Worm (Caenorhabditis elegans) whole organism, L4/young adult: ENCODE data around the gene T26C5.2.

ENCODE experiments used
- W03F9.2 ChIP-seq: fragments of 150-350 bp; optimal IDR thresholded peaks from 2 replicates; lab custom pipeline; 2014; ENCODE audit warnings: missing biosample characterization, missing genetic modification characterization
- dao-5 ChIP-seq: sonication (generic microtip); optimal IDR thresholded peaks from 2 replicates; lab custom pipeline; 2016; ENCODE audit warnings: missing genotype, missing genetic modification characterization, moderate library complexity, missing compliant biosample characterization
- him-1 ChIP-seq: sonication (generic microtip); optimal IDR thresholded peaks from 2 replicates; lab custom pipeline; 2016; ENCODE audit warnings: missing genotype, missing genetic modification reagents, missing genetic modification characterization, missing compliant biosample characterization

Gene T26C5.2

DNA sequence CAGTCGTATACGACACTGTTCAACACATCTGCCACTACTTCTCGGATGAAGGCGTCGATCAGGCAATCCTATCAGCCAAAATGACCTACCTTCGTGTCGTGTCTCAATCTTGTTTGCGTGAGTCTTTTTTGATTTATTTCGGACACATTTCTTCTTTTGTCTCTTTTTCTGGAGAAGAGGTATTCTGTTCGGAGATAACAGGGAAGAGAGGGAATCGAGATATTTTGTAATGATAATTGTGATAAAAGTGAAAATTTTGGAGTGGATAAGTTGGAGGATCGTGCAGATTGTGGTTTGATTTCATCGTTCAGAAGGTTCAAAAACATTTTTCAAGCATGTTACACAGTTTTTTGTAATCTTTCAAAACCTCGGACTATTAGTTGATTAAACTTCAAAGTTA is 790 bp downstream of the T26C5.2 start:
- TF ChIP-seq W03F9.2 (tag; lab: Kevin White, UChicago): no peak
- no peak for TF ChIP-seq dao-5 (tag; lab: Kevin White, UChicago)

DNA sequence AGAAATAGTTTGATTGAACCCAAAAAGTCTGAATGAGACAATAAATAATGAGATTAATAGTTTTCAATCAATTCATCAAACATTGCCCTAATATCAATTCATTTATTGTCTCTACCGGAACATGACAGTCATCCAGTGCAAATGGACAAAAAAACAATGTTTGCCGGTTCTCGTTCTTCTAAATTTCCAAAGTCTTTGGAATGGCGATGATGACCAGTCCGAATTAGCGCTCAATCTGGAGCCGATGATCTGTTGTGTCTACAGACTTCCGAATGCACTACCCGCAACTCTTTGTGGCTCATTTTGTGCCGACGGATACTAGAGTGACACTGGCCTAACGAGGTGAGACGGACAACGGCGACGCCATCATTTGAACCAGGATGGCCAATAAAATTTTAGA is 3.3 kb downstream of the T26C5.2 start, which contains the start of gene T26C5.3:
Gene T26C5.3 (plus strand): TSS at position 301 of the 400 bp plus-strand sequence.
- no peak for TF ChIP-seq him-1
- TF ChIP-seq W03F9.2 (tag; lab: Kevin White, UChicago): no peak
- no peak for TF ChIP-seq dao-5 (tag; lab: Kevin White, UChicago)

DNA sequence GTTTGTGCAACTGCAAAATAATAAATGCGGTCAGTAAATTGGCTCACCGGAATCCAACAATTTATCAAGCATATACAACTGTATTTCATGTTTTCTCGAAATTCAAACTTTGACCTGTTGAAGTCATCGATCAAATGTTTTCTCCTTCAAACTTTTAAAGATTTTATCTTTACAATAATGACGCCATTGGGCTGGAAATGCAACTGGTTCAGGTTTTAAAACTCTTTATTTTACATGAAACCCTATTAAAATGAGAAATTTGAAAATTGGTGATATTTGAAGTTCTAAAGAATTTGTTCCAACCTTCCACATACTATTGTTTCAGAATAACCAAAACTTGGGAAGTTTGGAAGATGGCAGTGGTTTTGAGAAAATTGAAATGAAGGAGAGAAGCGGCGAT is 3.9 kb downstream of the T26C5.2 start:
- no peak for TF ChIP-seq him-1
- TF ChIP-seq W03F9.2 (tag; lab: Kevin White, UChicago): no peak
- TF ChIP-seq dao-5 (tag; lab: Kevin White, UChicago): no peak

DNA sequence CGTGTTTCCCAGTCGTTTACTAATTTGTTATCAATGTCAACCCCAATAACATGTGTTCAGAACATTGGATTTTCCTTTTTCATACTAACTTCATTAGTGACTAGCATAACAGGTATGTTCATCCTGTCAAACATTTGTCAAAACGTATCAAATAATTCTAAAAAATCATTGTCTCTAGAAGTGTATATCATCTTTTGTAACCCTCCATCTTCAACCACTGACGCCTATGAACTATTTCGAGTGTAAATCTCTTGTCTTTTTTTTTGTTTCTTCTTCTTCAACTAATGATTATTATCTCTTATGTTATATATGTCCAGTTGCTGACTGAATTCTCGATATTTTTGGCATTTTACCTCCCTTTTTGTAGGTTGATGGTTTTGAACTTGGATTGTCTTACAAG is 4.7 kb downstream of the T26C5.2 start:
- TF ChIP-seq dao-5 (tag; lab: Kevin White, UChicago) (no peak), him-1 (no peak), W03F9.2 (tag; lab: Kevin White, UChicago) (no peak)

DNA sequence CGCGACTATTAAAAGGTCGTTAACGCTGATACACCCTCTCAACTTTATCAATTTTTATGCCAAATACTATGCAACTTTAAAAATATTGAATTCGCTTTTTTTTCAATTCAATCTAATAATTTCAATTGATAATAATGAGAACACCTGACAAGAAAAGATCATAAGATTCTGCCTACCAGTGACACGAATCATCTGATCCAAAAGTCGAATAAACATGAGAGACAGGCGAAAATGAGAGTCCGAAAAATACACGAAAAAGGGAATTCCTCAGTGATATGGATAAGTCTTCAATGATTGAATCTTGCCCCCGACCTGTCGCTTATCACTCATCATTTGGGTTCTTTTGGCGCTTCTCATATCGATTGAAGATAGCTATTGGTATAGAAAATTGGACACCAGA is 8.6 kb downstream of the T26C5.2 start:
- no peak for TF ChIP-seq him-1
- no peak for TF ChIP-seq dao-5 (tag; lab: Kevin White, UChicago)

DNA sequence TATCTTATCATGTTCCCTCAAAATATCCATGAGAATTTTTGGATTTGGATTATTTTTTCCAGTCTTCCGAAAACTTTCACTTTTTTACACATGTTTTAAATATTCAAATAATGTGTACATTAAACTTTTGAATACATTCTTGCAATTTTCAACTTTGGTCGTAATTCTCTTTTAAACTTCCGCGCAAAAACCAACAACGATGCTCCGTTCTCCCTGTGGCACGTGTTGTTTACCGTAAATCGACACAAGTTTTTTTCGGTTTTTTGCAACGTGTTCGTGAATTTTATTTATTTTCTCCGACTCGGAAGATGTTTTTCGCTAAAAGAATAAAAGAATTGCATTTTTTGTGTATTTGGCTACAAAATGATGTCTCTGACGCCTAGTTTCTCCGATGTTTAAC is 9.8 kb downstream of the T26C5.2 start:
- TF ChIP-seq him-1: no peak
- TF ChIP-seq W03F9.2 (tag; lab: Kevin White, UChicago): no peak
- no peak for TF ChIP-seq dao-5 (tag; lab: Kevin White, UChicago)

DNA sequence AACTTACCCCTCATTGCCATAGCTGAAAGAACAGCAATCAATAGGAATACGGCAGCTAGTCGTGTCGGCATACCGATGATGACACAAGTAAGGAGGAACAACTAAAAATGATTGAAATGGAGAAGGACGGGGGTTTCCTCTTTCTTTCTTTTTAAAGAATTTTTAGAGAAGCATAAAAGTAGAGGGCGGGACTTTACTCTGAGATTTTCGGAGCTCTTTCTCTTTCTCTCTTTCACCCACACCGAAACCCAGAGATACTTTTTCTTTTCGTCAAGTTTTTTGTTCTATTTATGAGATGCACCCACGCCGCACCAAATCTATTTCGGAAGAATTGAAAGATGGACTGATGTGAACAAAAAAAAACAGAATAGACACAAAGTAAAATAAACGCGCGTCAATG is 13.6 kb downstream of the T26C5.2 start, which contains the start of gene T26C5.5:
Gene T26C5.5 (minus strand): TSS at position 101 of the 400 bp plus-strand sequence.
- TF ChIP-seq dao-5 (tag; lab: Kevin White, UChicago) (no peak), W03F9.2 (tag; lab: Kevin White, UChicago) (no peak), him-1 (no peak)

DNA sequence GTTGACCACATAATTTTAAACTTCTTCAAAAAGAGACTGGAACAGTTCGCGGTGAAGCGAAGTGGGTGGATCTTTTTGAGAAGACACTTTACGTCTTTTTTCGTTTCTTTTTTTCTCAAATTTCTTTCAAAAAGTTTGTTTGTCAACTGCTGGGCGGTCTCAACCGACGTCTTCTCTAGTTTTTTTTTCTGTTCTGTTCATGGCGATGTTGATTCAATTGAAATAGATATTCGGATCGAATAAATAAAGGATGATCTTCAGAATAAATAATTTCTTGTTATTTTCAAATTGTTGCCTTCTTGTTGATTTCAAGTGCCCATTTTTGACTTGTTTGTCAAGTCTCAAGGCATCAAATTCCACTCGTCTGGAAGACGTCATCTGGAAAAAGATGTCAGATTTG is 17.4 kb downstream of the T26C5.2 start, which contains the start of gene T26C5.4:
Gene T26C5.4 (minus strand): TSS at position 101 of the 400 bp plus-strand sequence.
- no peak for TF ChIP-seq dao-5 (tag; lab: Kevin White, UChicago)
- TF ChIP-seq W03F9.2 (tag; lab: Kevin White, UChicago): no peak
- TF ChIP-seq him-1: no peak

DNA sequence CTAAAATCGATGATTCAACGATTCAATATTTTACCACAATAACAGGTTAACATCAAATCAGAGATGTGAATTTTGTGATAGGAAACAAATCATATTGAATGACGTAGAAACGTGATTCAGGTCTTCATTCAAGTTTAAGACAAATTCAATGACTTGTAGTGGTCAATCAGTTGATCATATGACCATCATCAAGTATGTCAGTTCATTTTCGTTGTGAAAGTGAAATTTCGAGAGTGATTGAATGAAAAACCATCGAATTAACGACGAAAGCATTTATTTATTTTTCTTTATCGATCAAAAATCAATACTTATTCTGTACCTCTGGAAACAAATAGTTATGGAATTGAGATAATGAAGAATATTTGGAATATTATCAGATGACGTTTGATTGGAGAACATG is 18.5 kb downstream of the T26C5.2 start:
- TF ChIP-seq W03F9.2 (tag; lab: Kevin White, UChicago): no peak
- TF ChIP-seq him-1: no peak

DNA sequence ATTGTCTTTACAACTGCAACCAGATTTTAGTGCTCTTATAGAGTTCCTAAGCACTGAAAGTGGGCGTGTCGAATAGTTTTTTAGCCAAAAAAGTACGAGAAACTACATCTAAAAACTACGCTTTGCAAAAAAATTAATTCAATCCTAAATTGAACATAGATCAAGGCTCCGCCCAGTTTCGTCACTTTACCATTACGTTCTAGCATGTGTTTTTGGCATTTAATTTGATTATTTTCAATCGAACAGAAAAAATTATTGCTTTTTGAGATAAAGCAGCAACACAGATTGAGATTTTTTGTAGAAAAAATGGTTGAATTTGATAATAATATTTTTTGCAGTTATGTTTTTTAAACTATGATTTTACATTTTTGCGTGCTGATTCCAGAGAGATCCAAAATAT is 21.2 kb downstream of the T26C5.2 start, which contains the start of gene nlp-82:
Gene nlp-82 (minus strand): TSS at position 101 of the 400 bp plus-strand sequence.
- no peak for TF ChIP-seq W03F9.2 (tag; lab: Kevin White, UChicago)
- TF ChIP-seq him-1: no peak
- no peak for TF ChIP-seq dao-5 (tag; lab: Kevin White, UChicago)

DNA sequence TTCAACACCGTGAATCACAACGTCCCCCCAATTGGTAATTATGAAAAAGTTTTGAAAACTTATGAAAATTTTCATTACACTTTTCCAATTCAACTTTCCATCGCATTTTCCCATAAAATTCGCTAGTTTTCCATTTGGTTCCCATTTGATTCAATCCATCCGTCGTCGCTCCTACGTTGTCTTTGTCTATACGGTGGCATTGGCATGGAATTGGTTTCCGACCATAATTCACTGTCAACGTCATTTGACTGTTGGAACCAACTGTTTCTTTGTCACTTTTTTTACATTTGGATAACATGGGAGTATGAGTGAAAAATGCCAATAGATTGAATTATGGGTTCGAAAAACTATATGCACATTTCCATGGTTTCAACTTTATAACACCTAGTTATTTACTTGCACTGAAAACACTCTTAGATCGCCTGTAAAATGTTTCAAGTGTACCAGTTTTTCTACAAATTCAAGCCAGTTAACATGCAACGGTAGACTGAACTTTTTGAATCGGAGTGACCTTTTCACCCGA is 25.1 kb downstream of the T26C5.2 start:
- TF ChIP-seq him-1: no peak
- TF ChIP-seq W03F9.2 (tag; lab: Kevin White, UChicago): no peak
- no peak for TF ChIP-seq dao-5 (tag; lab: Kevin White, UChicago)

DNA sequence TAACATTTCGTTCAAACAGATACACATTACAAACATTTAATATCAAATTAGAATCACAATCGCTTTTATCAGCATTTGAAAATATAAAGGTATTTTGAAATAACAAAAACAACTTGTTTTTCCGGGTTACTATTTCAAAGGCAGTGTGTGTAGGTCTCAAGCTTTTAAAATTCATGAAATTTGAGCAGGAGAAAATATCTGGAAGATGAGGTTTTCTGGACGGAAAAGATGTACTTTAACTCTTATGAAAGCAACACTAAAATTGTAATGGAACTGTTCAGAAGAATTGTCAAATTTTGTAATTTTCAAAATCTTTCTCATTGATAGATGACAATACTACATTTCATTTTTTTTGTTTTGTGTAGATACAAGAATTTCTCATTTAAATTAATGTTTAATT is 25.5 kb downstream of the T26C5.2 start:
- TF ChIP-seq W03F9.2 (tag; lab: Kevin White, UChicago) (no peak), him-1 (no peak), dao-5 (tag; lab: Kevin White, UChicago) (no peak)

DNA sequence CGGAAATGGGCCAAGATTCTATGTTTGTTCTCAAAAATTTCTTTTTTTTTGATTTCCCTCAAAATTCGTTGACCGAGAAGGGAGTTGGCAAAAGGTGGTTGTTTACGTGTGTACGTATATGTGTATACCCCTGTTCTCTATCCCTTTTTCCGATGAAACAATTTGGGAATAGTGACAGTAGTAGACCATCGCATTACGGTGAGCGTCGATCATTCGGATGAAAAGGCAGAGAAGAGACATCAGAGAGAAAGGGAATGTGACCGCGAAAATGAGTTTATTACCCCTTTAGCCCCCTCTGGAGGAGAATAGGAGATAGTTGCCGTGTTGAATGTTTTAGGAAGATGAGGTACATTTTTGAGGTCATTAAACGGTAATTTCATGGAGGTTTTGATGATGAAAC is 27.0 kb downstream of the T26C5.2 start:
- TF ChIP-seq W03F9.2 (tag; lab: Kevin White, UChicago) (no peak), dao-5 (tag; lab: Kevin White, UChicago) (no peak), him-1 (no peak)

DNA sequence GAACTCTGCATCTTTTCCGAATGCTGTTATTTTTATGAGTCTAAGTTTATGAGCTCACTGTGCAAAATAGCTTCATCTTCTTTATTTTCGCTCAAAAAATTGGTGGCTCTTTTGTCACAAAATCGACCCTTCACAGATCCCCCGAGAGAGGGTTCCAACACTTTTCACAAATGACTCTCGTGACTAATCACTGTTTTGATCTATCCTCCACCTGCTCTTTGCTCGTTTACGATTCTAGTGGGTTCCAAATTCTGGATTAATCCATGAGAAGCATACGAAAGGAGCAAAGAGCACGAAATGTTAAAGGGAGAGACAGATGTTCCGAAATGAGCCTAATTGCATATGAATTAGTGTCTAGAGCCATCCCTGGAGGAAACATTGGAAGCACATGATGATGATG is 28.4 kb downstream of the T26C5.2 start:
- no peak for TF ChIP-seq him-1
- no peak for TF ChIP-seq dao-5 (tag; lab: Kevin White, UChicago)
- TF ChIP-seq W03F9.2 (tag; lab: Kevin White, UChicago): no peak

DNA sequence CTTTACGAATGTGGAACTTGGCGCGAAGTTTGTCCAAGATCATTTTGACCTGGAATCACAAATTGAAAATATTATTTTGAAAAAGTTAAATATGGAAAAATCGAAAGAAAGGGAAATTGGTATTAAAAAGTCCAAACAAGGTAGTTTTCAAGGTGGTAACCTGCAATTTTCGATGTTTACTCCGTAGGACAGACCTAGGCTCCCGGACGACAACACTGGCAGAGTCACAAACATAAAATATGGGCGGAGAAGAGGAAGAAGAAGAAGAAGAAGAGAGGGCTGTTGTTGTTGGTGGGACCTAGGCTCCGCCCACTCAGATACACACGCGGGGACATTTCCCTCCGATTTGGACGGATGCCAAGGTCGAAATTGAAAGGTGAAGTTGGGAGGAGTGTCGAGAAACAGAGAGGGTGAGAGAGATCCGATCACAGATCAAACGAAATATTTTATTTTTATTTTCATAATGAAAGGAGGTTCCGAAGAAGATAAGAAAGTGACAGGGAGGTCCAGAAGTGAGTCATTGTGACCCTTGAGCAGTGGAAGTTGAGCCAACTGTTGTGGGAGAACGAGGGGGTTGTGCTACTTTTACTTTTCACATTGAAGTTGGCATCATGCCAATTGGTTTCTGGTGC is 29.0 kb downstream of the T26C5.2 start, which contains the start of gene aqp-2:
Gene aqp-2 (minus strand): TSS at position 51 of the 632 bp plus-strand sequence.
- TF ChIP-seq W03F9.2 (tag; lab: Kevin White, UChicago) (no peak), him-1 (no peak), dao-5 (tag; lab: Kevin White, UChicago) (no peak)
